Worm (Caenorhabditis elegans) whole organism, mixed stage, embryonic: ENCODE measurements around the gene C09G9.1.

Source experiments
- M03D4.4 ChIP-seq: sonication (generic microtip); optimal IDR thresholded peaks from 2 replicates; lab custom pipeline; 2017; ENCODE audit warnings: mild to moderate bottlenecking, missing genetic modification characterization, missing compliant biosample characterization
- bed-3 ChIP-seq: fragments of 200-800 bp; sonication (Bioruptor generic); optimal IDR thresholded peaks from 3 replicates; lab custom pipeline; 2018; ENCODE audit warnings: mild to moderate bottlenecking, missing genetic modification characterization, moderate library complexity, missing compliant biosample characterization
- blmp-1 ChIP-seq: fragments of 150-350 bp; optimal IDR thresholded peaks from 2 replicates; lab custom pipeline; 2014; ENCODE audit warnings: missing biosample characterization, missing genetic modification characterization
- ceh-43 ChIP-seq: fragments of 200-800 bp; sonication (Bioruptor generic); optimal IDR thresholded peaks from 2 replicates; lab custom pipeline; 2018; ENCODE audit warnings: mild to moderate bottlenecking, missing genetic modification characterization, moderate library complexity, missing compliant biosample characterization
- ceh-83 ChIP-seq: fragments of 200-800 bp; sonication (Bioruptor generic); optimal IDR thresholded peaks from 2 replicates; lab custom pipeline; 2018; ENCODE audit warnings: mild to moderate bottlenecking, missing genetic modification characterization, missing compliant biosample characterization
- ces-1 ChIP-seq: fragments of 150-350 bp; optimal IDR thresholded peaks from 2 replicates; lab custom pipeline; 2014; ENCODE audit warnings: missing biosample characterization, missing genetic modification reagents, missing genetic modification characterization
- cnd-1 ChIP-seq: fragments of 200-800 bp; sonication (Bioruptor generic); optimal IDR thresholded peaks from 2 replicates; lab custom pipeline; 2018; ENCODE audit warnings: mild to moderate bottlenecking, missing genetic modification characterization, missing compliant biosample characterization
- drap-1 ChIP-seq: fragments of 200-800 bp; sonication (Bioruptor generic); optimal IDR thresholded peaks from 3 replicates; lab custom pipeline; 2018; ENCODE audit warnings: mild to moderate bottlenecking, missing genetic modification characterization, missing compliant biosample characterization
- elt-3 ChIP-seq: fragments of 150-350 bp; optimal IDR thresholded peaks from 2 replicates; lab custom pipeline; 2014; ENCODE audit warnings: missing biosample characterization, missing genetic modification characterization
- flh-1 ChIP-seq: fragments of 200-800 bp; sonication (Bioruptor generic); optimal IDR thresholded peaks from 2 replicates; lab custom pipeline; 2018; ENCODE audit warnings: mild to moderate bottlenecking, missing genetic modification characterization, moderate library complexity, missing compliant biosample characterization
- ham-2 ChIP-seq: fragments of 200-800 bp; sonication (Bioruptor generic); optimal IDR thresholded peaks from 2 replicates; lab custom pipeline; 2018; ENCODE audit warnings: mild to moderate bottlenecking, missing genetic modification characterization, missing compliant biosample characterization
- hlh-1 ChIP-seq: fragments of 150-350 bp; optimal IDR thresholded peaks from 2 replicates; lab custom pipeline; 2014; ENCODE audit warnings: missing biosample characterization, missing genetic modification reagents, missing genetic modification characterization
- lin-13 ChIP-seq: fragments of 150-350 bp; optimal IDR thresholded peaks from 2 replicates; lab custom pipeline; 2014; ENCODE audit warnings: missing biosample characterization, missing genetic modification characterization
- lsy-2 ChIP-seq: fragments of 150-350 bp; optimal IDR thresholded peaks from 2 replicates; lab custom pipeline; 2014; ENCODE audit warnings: missing biosample characterization, missing genetic modification characterization
- mab-5 ChIP-seq: fragments of 150-350 bp; optimal IDR thresholded peaks from 2 replicates; lab custom pipeline; 2014; ENCODE audit warnings: missing biosample characterization, missing genetic modification characterization
- mep-1 ChIP-seq: fragments of 150-350 bp; optimal IDR thresholded peaks from 2 replicates; lab custom pipeline; 2017; ENCODE audit warnings: missing biosample characterization, missing genetic modification reagents, missing genetic modification characterization, inconsistent platforms
- mls-2 ChIP-seq: sonication (generic microtip); optimal IDR thresholded peaks from 2 replicates; lab custom pipeline; 2016; ENCODE audit warnings: mild to moderate bottlenecking, missing genetic modification characterization, moderate library complexity, missing compliant biosample characterization
- nhr-12 ChIP-seq: fragments of 150-350 bp; optimal IDR thresholded peaks from 2 replicates; lab custom pipeline; 2014; ENCODE audit warnings: missing biosample characterization, missing genetic modification characterization
- nhr-2 ChIP-seq: fragments of 150-350 bp; optimal IDR thresholded peaks from 2 replicates; lab custom pipeline; 2014; ENCODE audit warnings: missing biosample characterization, missing genetic modification characterization
- nhr-28 ChIP-seq: fragments of 150-350 bp; optimal IDR thresholded peaks from 2 replicates; lab custom pipeline; 2014; ENCODE audit warnings: missing biosample characterization, missing genetic modification characterization
- nhr-76 ChIP-seq: sonication (generic microtip); optimal IDR thresholded peaks from 2 replicates; lab custom pipeline; 2017; ENCODE audit warnings: missing biosample characterization, missing genetic modification characterization
- sem-2 ChIP-seq: fragments of 200-800 bp; sonication (Bioruptor generic); optimal IDR thresholded peaks from 2 replicates; lab custom pipeline; 2018; ENCODE audit warnings: mild to moderate bottlenecking, missing genetic modification characterization, missing compliant biosample characterization
- snpc-4 ChIP-seq: fragments of 150-350 bp; optimal IDR thresholded peaks from 2 replicates; lab custom pipeline; 2014; ENCODE audit warnings: missing biosample characterization, missing genetic modification characterization
- sptf-1 ChIP-seq: sonication (generic microtip); optimal IDR thresholded peaks from 2 replicates; lab custom pipeline; 2017; ENCODE audit warnings: mild to moderate bottlenecking, missing genetic modification characterization, moderate library complexity, missing compliant biosample characterization
- unc-120 ChIP-seq: sonication (generic microtip); optimal IDR thresholded peaks from 2 replicates; lab custom pipeline; 2017; ENCODE audit warnings: missing genetic modification characterization, missing compliant biosample characterization; ENCODE audit not compliant: poor library complexity, severe bottlenecking
- unc-39 ChIP-seq: fragments of 150-350 bp; optimal IDR thresholded peaks from 2 replicates; lab custom pipeline; 2014; ENCODE audit warnings: missing biosample characterization, missing genetic modification characterization
- unc-62 ChIP-seq: fragments of 150-350 bp; optimal IDR thresholded peaks from 2 replicates; lab custom pipeline; 2014; ENCODE audit warnings: missing biosample characterization, missing genetic modification reagents, missing genetic modification characterization
- zip-8 ChIP-seq: fragments of 150-350 bp; optimal IDR thresholded peaks from 2 replicates; lab custom pipeline; 2014; ENCODE audit warnings: missing biosample characterization, missing genetic modification characterization
- ztf-11 ChIP-seq: fragments of 150-350 bp; optimal IDR thresholded peaks from 2 replicates; lab custom pipeline; 2014; ENCODE audit warnings: missing biosample characterization, missing genetic modification characterization

C09G9.1 gene

ce11 chrIV:8879810-8880209 lies 14.5 kb upstream of the C09G9.1 start, which contains the start of gene npax-4:
TSS of gene npax-4 (minus strand) at chrIV:8879910.
- TF ChIP-seq bed-3 (GFP tag; lab: Kevin White, UChicago) (no peak), mab-5 (tag; lab: Kevin White, UChicago) (no peak), ces-1 (GFP tag; lab: Kevin White, UChicago) (no peak), hlh-1 (tag; lab: Kevin White, UChicago) (no peak), nhr-2 (tag; lab: Kevin White, UChicago) (no peak), snpc-4 (tag; lab: Kevin White, UChicago) (no peak), flh-1 (GFP tag; lab: Kevin White, UChicago) (no peak), zip-8 (tag; lab: Kevin White, UChicago) (no peak), nhr-76 (tag; lab: Kevin White, UChicago) (no peak), nhr-28 (tag; lab: Kevin White, UChicago) (no peak), elt-3 (tag; lab: Kevin White, UChicago) (no peak), mls-2 (tag; lab: Kevin White, UChicago) (no peak), sptf-1 (no peak), unc-120 (tag; lab: Kevin White, UChicago) (no peak), lsy-2 (no peak), unc-62 (GFP tag; lab: Kevin White, UChicago) (no peak)

DNA sequence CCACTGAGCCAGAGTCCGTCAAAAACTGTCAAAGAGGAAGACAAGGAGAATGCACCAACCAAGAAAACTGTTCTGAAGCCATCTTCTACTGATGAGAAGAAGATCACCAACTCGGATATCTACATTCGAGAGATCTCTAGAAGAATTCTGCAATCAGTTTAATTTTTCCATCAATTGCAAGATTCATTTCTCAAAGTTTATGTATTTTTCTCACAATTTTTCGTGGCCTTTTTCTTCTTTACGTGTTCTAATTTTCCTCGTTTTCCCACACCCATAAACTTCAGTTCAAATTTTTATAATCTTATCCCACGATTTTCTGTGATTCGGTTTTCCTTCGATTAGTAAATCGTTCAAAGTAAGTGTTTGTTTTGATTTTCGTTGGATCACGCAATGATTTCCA lies 8.6 kb upstream of the C09G9.1 start, which contains the start of gene hdl-2:
Gene hdl-2 (plus strand): TSS at position 301 of the 400 bp plus-strand sequence.
- TF ChIP-seq ceh-43 (GFP tag; lab: Kevin White, UChicago): no peak
- no peak for TF ChIP-seq drap-1 (GFP tag; lab: Kevin White, UChicago)
- no peak for TF ChIP-seq ceh-83 (GFP tag; lab: Kevin White, UChicago)
- no peak for TF ChIP-seq lin-13 (tag; lab: Kevin White, UChicago)
- TF ChIP-seq sem-2 (GFP tag; lab: Kevin White, UChicago): no peak

ce11 chrIV:8872958-8873357 lies 7.7 kb upstream of the C09G9.1 start, which contains the start of gene C09G9.3:
TSS of gene C09G9.3 (minus strand) at chrIV:8873058.
- TF ChIP-seq lsy-2 (no peak), ztf-11 (tag; lab: Kevin White, UChicago) (no peak), unc-62 (GFP tag; lab: Kevin White, UChicago) (no peak)

DNA sequence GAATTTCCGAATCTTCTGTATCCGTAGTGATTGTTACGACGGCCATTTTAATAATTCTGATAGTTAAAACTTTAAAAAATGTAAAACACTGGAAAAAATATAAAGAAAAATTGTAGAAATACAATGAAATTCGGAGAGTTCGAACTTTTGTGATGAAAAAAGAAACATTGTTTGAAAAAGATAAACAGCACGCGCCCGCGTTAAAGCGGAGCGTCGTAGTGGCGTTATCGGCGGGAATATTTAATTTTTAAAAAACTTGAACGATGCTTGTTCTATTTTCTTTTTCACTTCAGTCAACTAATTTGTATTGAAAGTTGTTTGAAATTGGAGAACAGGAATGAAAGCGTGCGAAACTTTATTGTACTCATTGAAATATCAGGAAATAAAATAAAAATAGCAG lies 4.3 kb upstream of the C09G9.1 start, which contains the start of gene npp-23:
Gene npp-23 (minus strand): TSS at position 56 of the 400 bp plus-strand sequence.
- TF ChIP-seq blmp-1 (no peak), hlh-1 (tag; lab: Kevin White, UChicago) (peak; percentile 5), lsy-2 (peak; percentile 7), mep-1 (tag; lab: Kevin White, UChicago) (peak; percentile 5)

- TF ChIP-seq hlh-1 (tag; lab: Kevin White, UChicago): no peak
- TF ChIP-seq M03D4.4 (tag; lab: Kevin White, UChicago): no peak
- no peak for TF ChIP-seq sem-2 (GFP tag; lab: Kevin White, UChicago)
- TF ChIP-seq sptf-1: no peak
- no peak for TF ChIP-seq elt-3 (tag; lab: Kevin White, UChicago)
- TF ChIP-seq mab-5 (tag; lab: Kevin White, UChicago): no peak
- no peak for TF ChIP-seq nhr-2 (tag; lab: Kevin White, UChicago)
- no peak for TF ChIP-seq mls-2 (tag; lab: Kevin White, UChicago)
- TF ChIP-seq mep-1 (tag; lab: Kevin White, UChicago): no peak
- no peak for TF ChIP-seq drap-1 (GFP tag; lab: Kevin White, UChicago)
- TF ChIP-seq unc-39 (tag; lab: Kevin White, UChicago): no peak
- TF ChIP-seq ham-2: no peak
- TF ChIP-seq nhr-76 (tag; lab: Kevin White, UChicago): no peak
- no peak for TF ChIP-seq snpc-4 (tag; lab: Kevin White, UChicago)
- TF ChIP-seq, all 35 proteins: peak for 0
These were observed 2.3 kb upstream of the C09G9.1 start for ce11 chrIV:8867562-8867961.

- TF ChIP-seq flh-1 (GFP tag; lab: Kevin White, UChicago) (no peak), hlh-1 (tag; lab: Kevin White, UChicago) (no peak), unc-120 (tag; lab: Kevin White, UChicago) (peak; percentile 81), ceh-43 (GFP tag; lab: Kevin White, UChicago) (no peak), M03D4.4 (tag; lab: Kevin White, UChicago) (no peak), cnd-1 (tag; lab: Kevin White, UChicago) (no peak), drap-1 (GFP tag; lab: Kevin White, UChicago) (no peak), unc-62 (GFP tag; lab: Kevin White, UChicago) (peak; percentile 69), snpc-4 (tag; lab: Kevin White, UChicago) (no peak), ces-1 (GFP tag; lab: Kevin White, UChicago) (no peak), ham-2 (no peak), blmp-1 (no peak), mep-1 (tag; lab: Kevin White, UChicago) (no peak), nhr-12 (no peak), zip-8 (tag; lab: Kevin White, UChicago) (no peak), ceh-83 (GFP tag; lab: Kevin White, UChicago) (no peak)
- TF ChIP-seq, all 35 proteins: peak for 2
These were observed 807 bp upstream of the C09G9.1 start for ce11 chrIV:8866092-8866491.
